Fruit fly (Drosophila melanogaster): ENCODE measurements around the gene Sod1.

Gene Sod1

DNA sequence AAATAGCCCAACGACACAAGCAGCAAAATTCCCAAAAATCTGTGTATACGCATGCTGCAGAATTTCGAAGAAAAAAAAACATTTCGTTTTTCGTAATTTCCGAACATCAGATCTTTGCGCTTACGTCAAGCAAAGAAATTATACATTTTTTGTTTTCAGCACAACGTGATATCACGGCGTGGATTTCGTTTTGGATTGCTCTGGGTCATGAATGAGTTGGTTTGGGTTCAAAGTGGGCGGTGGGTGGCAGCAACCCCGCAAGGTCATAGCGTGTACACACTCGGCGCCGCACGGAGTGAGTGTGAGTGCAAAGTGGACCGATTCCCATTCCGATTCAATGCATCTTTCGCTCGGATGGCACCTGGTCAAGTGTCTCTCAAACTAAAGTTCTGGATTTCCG lies 11.3 kb upstream of the Sod1 start (continued):
- TF ChIP-seq tgo (GFP tag; IDR thresholded peaks at IDR 0.05), result no peak
- no peak for TF ChIP-seq Sox102F (GFP tag; optimal IDR thresholded peaks at IDR 0.05)
- no peak for TF ChIP-seq pho (GFP tag; optimal IDR thresholded peaks at IDR 0.05)
- TF ChIP-seq toy (GFP tag; IDR thresholded peaks at IDR 0.05), result no peak
- peak in 1 of 2 experiments; percentile 20 for TF ChIP-seq Hr78 (GFP tag; optimal IDR thresholded peaks at IDR 0.05)
- TF ChIP-seq CG13894 (tag; optimal IDR thresholded peaks at IDR 0.05), result no peak
- TF ChIP-seq bab2 (GFP tag; optimal IDR thresholded peaks at IDR 0.05), result no peak
- peak; percentile 71; the same call in 2 of the 3 replicates for TF ChIP-seq so (GFP tag; IDR thresholded peaks at IDR 0.05)
- TF ChIP-seq Bgb (GFP tag; IDR thresholded peaks at IDR 0.05; ENCODE audit: partially characterized antibody), result 0 out of 2 replicates have a peak, but pooled peaks have one; percentile 11
- TF ChIP-seq CG9817 (tag; optimal IDR thresholded peaks at IDR 0.05), result no peak
- no peak for TF ChIP-seq CG3726 (GFP tag; IDR thresholded peaks at IDR 0.05)
- TF ChIP-seq PHDP (tag; optimal IDR thresholded peaks at IDR 0.05), result no peak
- TF ChIP-seq sd (tag; optimal IDR thresholded peaks at IDR 0.05), result peak; percentile 57
- no peak for TF ChIP-seq Neu2 (GFP tag; optimal IDR thresholded peaks at IDR 0.05; ENCODE audit: borderline replicate concordance)
- TF ChIP-seq CG12744 (GFP tag; optimal IDR thresholded peaks at IDR 0.05), result no peak
- TF ChIP-seq CG18764 (GFP tag; optimal IDR thresholded peaks at IDR 0.05), result no peak
- TF ChIP-seq CG6765 (GFP tag; optimal IDR thresholded peaks at IDR 0.05), result no peak
- no peak for TF ChIP-seq CG2202 (tag; optimal IDR thresholded peaks at IDR 0.05)
- TF ChIP-seq CG8388 (GFP tag; optimal IDR thresholded peaks at IDR 0.05), result no peak
- TF ChIP-seq fru (optimal IDR thresholded peaks at IDR 0.05), result no peak
- 0 out of 4 replicates have a peak, but pooled peaks have one; percentile 28 for TF ChIP-seq chinmo (GFP tag; IDR thresholded peaks at IDR 0.05; ENCODE audit: partially characterized antibody)
- TF ChIP-seq CG30431 (GFP tag; optimal IDR thresholded peaks at IDR 0.05), result no peak
- TF ChIP-seq trem (tag; optimal IDR thresholded peaks at IDR 0.05), result no peak
- no peak for TF ChIP-seq peb (GFP tag; IDR thresholded peaks at IDR 0.05)
- no peak for TF ChIP-seq CG3065 (GFP tag; optimal IDR thresholded peaks at IDR 0.05)
- TF ChIP-seq Med (GFP tag), result no peak
- TF ChIP-seq Rx (GFP tag; IDR thresholded peaks at IDR 0.05), result no peak
- peak in 1 of 2 experiments; percentile 11 for TF ChIP-seq Pdp1 (GFP tag; optimal IDR thresholded peaks at IDR 0.05)
- no peak for TF ChIP-seq CG14050 (GFP tag; IDR thresholded peaks at IDR 0.05)
- no peak for TF ChIP-seq gcm (GFP tag; optimal IDR thresholded peaks at IDR 0.05)
- TF ChIP-seq NfI (GFP tag; optimal IDR thresholded peaks at IDR 0.05), result no peak
- TF ChIP-seq CG12769 (tag; optimal IDR thresholded peaks at IDR 0.05), result peak; percentile 43

DNA sequence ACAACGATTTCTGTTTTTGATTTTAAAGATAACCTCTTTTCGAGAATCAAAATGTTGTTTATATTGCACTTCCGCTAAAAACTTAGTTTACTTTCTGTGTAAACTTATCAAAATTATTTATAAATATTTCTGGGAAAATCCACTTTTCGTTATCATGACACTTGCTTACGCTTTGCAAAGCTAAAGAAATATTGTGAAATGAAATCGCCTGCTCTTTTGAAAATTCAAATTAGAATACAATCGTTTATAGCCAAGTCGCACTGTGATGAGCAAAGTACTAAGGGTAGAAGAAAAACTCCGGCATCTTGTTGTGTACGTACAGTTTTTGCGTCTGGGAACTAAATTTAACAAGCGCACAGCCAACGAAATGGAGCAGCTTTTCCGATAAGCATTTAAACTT lies 10.9 kb upstream of the Sod1 start:
- peak; percentile 36 for TF ChIP-seq CG2120 (GFP tag; optimal IDR thresholded peaks at IDR 0.05)
- TF ChIP-seq grau (tag; optimal IDR thresholded peaks at IDR 0.05), result peak; percentile 89
- peak; percentile 19; the same call in 1 of the 3 replicates for TF ChIP-seq row (GFP tag; IDR thresholded peaks at IDR 0.05)
- TF ChIP-seq ham (GFP tag; IDR thresholded peaks at IDR 0.05), result no peak
- peak; percentile 6 for TF ChIP-seq Sox102F (GFP tag; optimal IDR thresholded peaks at IDR 0.05)
- no peak for TF ChIP-seq CG2199 (GFP tag; IDR thresholded peaks at IDR 0.05)
- TF ChIP-seq chinmo (GFP tag; IDR thresholded peaks at IDR 0.05; ENCODE audit: partially characterized antibody), result no peak
- peak; percentile 16 for TF ChIP-seq chn (GFP tag; optimal IDR thresholded peaks at IDR 0.05)
- TF ChIP-seq dan (GFP tag; IDR thresholded peaks at IDR 0.05), result no peak
- peak; percentile 27 for TF ChIP-seq CG10979 (tag; optimal IDR thresholded peaks at IDR 0.05)
- TF ChIP-seq Ets65A (GFP tag), result peak; percentile 24
- TF ChIP-seq bsh (GFP tag; optimal IDR thresholded peaks at IDR 0.05), result peak in 1 of 2 experiments; percentile 10
- peak; percentile 52 for TF ChIP-seq gem (tag; optimal IDR thresholded peaks at IDR 0.05)
- TF ChIP-seq Sox100B (GFP tag; optimal IDR thresholded peaks at IDR 0.05), result peak; percentile 10
- TF ChIP-seq nmo (GFP tag; optimal IDR thresholded peaks at IDR 0.05), result peak; percentile 14
- 0 out of 2 replicates have a peak, but pooled peaks have one; percentile 21 for TF ChIP-seq HLH3B (GFP tag; IDR thresholded peaks at IDR 0.05)
- TF ChIP-seq CG18599 (GFP tag; optimal IDR thresholded peaks at IDR 0.05), result peak; percentile 1
- 0 out of 2 replicates have a peak, but pooled peaks have one; percentile 13 for TF ChIP-seq lmd (GFP tag; IDR thresholded peaks at IDR 0.05)
- TF ChIP-seq fd96Cb (tag; optimal IDR thresholded peaks at IDR 0.05), result peak; percentile 7
- no peak for TF ChIP-seq CG6689 (GFP tag; IDR thresholded peaks at IDR 0.05)
- TF ChIP-seq NfI (GFP tag; optimal IDR thresholded peaks at IDR 0.05), result peak; percentile 23
- peak; percentile 83 for TF ChIP-seq sens (GFP tag)

All from whole organism, embryonic.